Worm (Caenorhabditis elegans) whole organism, L2 larva: ENCODE results near the gene fbxa-11.

Source experiments
- ama-1 ChIP-seq: fragments of 150-350 bp; optimal IDR thresholded peaks from 2 replicates; lab custom pipeline; 2018; ENCODE audit warnings: inconsistent platforms
- mdl-1 ChIP-seq, 2 experiments: fragments of 150-350 bp in 1 of 2; sonication (generic microtip) in 1 of 2; optimal IDR thresholded peaks; 2 replicates each; lab custom pipeline; 2017; ENCODE audit warnings: missing biosample characterization in 2 of 2, missing genetic modification characterization in 2 of 2

- TF ChIP-seq mdl-1 (tag; optimal IDR thresholded peaks at IDR 0.05; lab: Kevin White, UChicago) (no peak), ama-1 (lab: Kevin White, UChicago) (no peak)
These were observed at the start of gene fbxa-11, which contains the start of gene fbxa-67 for ce11 chrIII:950472-950871.
